Worm (Caenorhabditis elegans): ENCODE results near the gene CD4.11.

The CD4.11 gene

ce11 chrV:5596391-5597030, 11.6 kb downstream of the CD4.11 start, which contains the start of gene zhit-1:
TSS of gene zhit-1 (minus strand) at chrV:5596551.
- TF ChIP-seq nhr-11 (tag; optimal IDR thresholded peaks at IDR 0.05), result no peak
- no peak for TF ChIP-seq sea-2 (GFP tag; optimal IDR thresholded peaks at IDR 0.05)
- peak; percentile 51 for TF ChIP-seq egl-5 (tag; optimal IDR thresholded peaks at IDR 0.05)
- TF ChIP-seq pha-4 (tag; optimal IDR thresholded peaks at IDR 0.05), result peak; percentile 45
- TF ChIP-seq snpc-4 (tag; optimal IDR thresholded peaks at IDR 0.05), result peak; percentile 58
- peak; percentile 58 for TF ChIP-seq lin-15B (tag; optimal IDR thresholded peaks at IDR 0.05)
- TF ChIP-seq nhr-23 (tag; optimal IDR thresholded peaks at IDR 0.05), result peak; percentile 21
- peak; percentile 42 for TF ChIP-seq nfya-1 (tag; optimal IDR thresholded peaks at IDR 0.05; ENCODE audit: insufficient read depth)

- no peak for TF ChIP-seq zag-1 (tag; optimal IDR thresholded peaks at IDR 0.05)
- TF ChIP-seq nhr-76 (tag; optimal IDR thresholded peaks at IDR 0.05), result no peak
- TF ChIP-seq nhr-67 (tag; optimal IDR thresholded peaks at IDR 0.05), result no peak
- no peak for TF ChIP-seq nhr-28 (tag; optimal IDR thresholded peaks at IDR 0.05)
- TF ChIP-seq lin-39 (tag; optimal IDR thresholded peaks at IDR 0.05), result no peak
- TF ChIP-seq nfya-1 (tag; optimal IDR thresholded peaks at IDR 0.05; ENCODE audit: insufficient read depth), result no peak
- TF ChIP-seq hmg-11 (tag; optimal IDR thresholded peaks at IDR 0.05), result no peak
- no peak for TF ChIP-seq pha-4 (tag; optimal IDR thresholded peaks at IDR 0.05)
- TF ChIP-seq lin-15B (tag; optimal IDR thresholded peaks at IDR 0.05), result no peak
- TF ChIP-seq ztf-11 (tag; optimal IDR thresholded peaks at IDR 0.05), result no peak
- TF ChIP-seq ceh-82 (tag; optimal IDR thresholded peaks at IDR 0.05), result no peak
- no peak for TF ChIP-seq jun-1 (tag; optimal IDR thresholded peaks at IDR 0.05)
- TF ChIP-seq ceh-9 (tag; optimal IDR thresholded peaks at IDR 0.05), result no peak
- no peak for TF ChIP-seq nhr-25 (tag; optimal IDR thresholded peaks at IDR 0.05)
- TF ChIP-seq aly-2 (tag; optimal IDR thresholded peaks at IDR 0.05), result no peak
- TF ChIP-seq nhr-23 (tag; optimal IDR thresholded peaks at IDR 0.05), result no peak
- TF ChIP-seq sea-2 (GFP tag; optimal IDR thresholded peaks at IDR 0.05), result no peak
- TF ChIP-seq fkh-2 (tag; optimal IDR thresholded peaks at IDR 0.05), result no peak
- TF ChIP-seq ztf-4 (tag; optimal IDR thresholded peaks at IDR 0.05), result no peak
Observed at ce11 chrV:5601263-5601662, 16.3 kb downstream of the CD4.11 start, which contains the start of gene CD4.8. TSS of gene CD4.8 (minus strand) at chrV:5601363.

ce11 chrV:5606255-5606654, 21.3 kb downstream of the CD4.11 start, which contains the start of gene CD4.1:
TSS of gene CD4.1 (plus strand) at chrV:5606555.
- TF ChIP-seq nhr-28 (tag; optimal IDR thresholded peaks at IDR 0.05) (no peak), nhr-76 (tag; optimal IDR thresholded peaks at IDR 0.05) (no peak), elt-1 (tag; optimal IDR thresholded peaks at IDR 0.05) (no peak), elt-2 (tag; optimal IDR thresholded peaks at IDR 0.05) (no peak), daf-12 (tag; optimal IDR thresholded peaks at IDR 0.05) (no peak), elt-3 (tag; optimal IDR thresholded peaks at IDR 0.05) (no peak), ZK546.5 (tag; optimal IDR thresholded peaks at IDR 0.05) (no peak), unc-62 (GFP tag; optimal IDR thresholded peaks at IDR 0.05) (no peak), nhr-11 (tag; optimal IDR thresholded peaks at IDR 0.05) (no peak), nhr-67 (tag; optimal IDR thresholded peaks at IDR 0.05) (no peak), pqm-1 (tag; optimal IDR thresholded peaks at IDR 0.05) (no peak), lin-15B (tag; optimal IDR thresholded peaks at IDR 0.05) (no peak), tbx-2 (tag; optimal IDR thresholded peaks at IDR 0.05) (no peak), ama-1 (optimal IDR thresholded peaks at IDR 0.05) (no peak), mml-1 (tag; optimal IDR thresholded peaks at IDR 0.05) (no peak), egl-27 (tag; optimal IDR thresholded peaks at IDR 0.05) (no peak), snpc-4 (tag; optimal IDR thresholded peaks at IDR 0.05) (no peak), nhr-237 (tag; optimal IDR thresholded peaks at IDR 0.05) (no peak), ztf-11 (tag; optimal IDR thresholded peaks at IDR 0.05) (no peak)

- TF ChIP-seq nfya-1 (tag; optimal IDR thresholded peaks at IDR 0.05; ENCODE audit: insufficient read depth), result no peak
- TF ChIP-seq nhr-11 (tag; optimal IDR thresholded peaks at IDR 0.05), result no peak
- TF ChIP-seq fkh-2 (tag; optimal IDR thresholded peaks at IDR 0.05), result no peak
- no peak for TF ChIP-seq ceh-16 (tag; optimal IDR thresholded peaks at IDR 0.05)
Observed at ce11 chrV:5610186-5610585, 25.3 kb downstream of the CD4.11 start.

Measured in whole organism, L3 larva.